Fruit fly (Drosophila melanogaster) whole organism, prepupa: Measurements from ENCODE around the gene CG5961.

Experiments used
- Blimp-1 ChIP-seq: fragments of 200-800 bp; sonication (Bioruptor generic); optimal IDR thresholded peaks from 3 replicates; lab custom pipeline; 2017; ENCODE audit warnings: missing biosample characterization, missing genetic modification characterization, mild to moderate bottlenecking, moderate library complexity, missing genetic modification reagents
- CG11294 ChIP-seq: fragments of 200-800 bp; sonication (Bioruptor generic); IDR thresholded peaks from 2 replicates; pipeline ENCODE4 v1.3.6; 2022; ENCODE audit warnings: missing biosample characterization, missing genetic modification characterization
- CG15336 ChIP-seq: fragments of 200-800 bp; sonication (Bioruptor generic); IDR thresholded peaks from 2 replicates; pipeline ENCODE4 v1.3.6; 2022; ENCODE audit warnings: missing biosample characterization, missing genetic modification characterization
- CG31627 ChIP-seq: fragments of 200-800 bp; sonication (Bioruptor generic); optimal IDR thresholded peaks from 3 replicates; lab custom pipeline; 2016; ENCODE audit warnings: missing biosample characterization, missing genetic modification characterization
- CG32006 ChIP-seq: fragments of 200-800 bp; sonication (Bioruptor generic); optimal IDR thresholded peaks from 3 replicates; lab custom pipeline; 2017; ENCODE audit warnings: missing biosample characterization, mild to moderate bottlenecking, missing genetic modification characterization
- CG34406 ChIP-seq: fragments of 200-800 bp; sonication (Bioruptor generic); optimal IDR thresholded peaks from 3 replicates; lab custom pipeline; 2016; ENCODE audit warnings: missing biosample characterization, missing genetic modification characterization
- CG3919 ChIP-seq: fragments of 200-800 bp; sonication (Bioruptor generic); optimal IDR thresholded peaks from 3 replicates; lab custom pipeline; 2016; ENCODE audit warnings: missing biosample characterization, missing genetic modification characterization
- CG4318 ChIP-seq: fragments of 200-800 bp; sonication (Bioruptor generic); optimal IDR thresholded peaks from 3 replicates; lab custom pipeline; 2017; ENCODE audit warnings: missing biosample characterization, mild to moderate bottlenecking, missing genetic modification characterization
- CG6163 ChIP-seq: fragments of 200-800 bp; sonication (Bioruptor generic); IDR thresholded peaks from 3 replicates; pipeline ENCODE4 v1.3.6; 2022; ENCODE audit warnings: missing biosample characterization, missing genetic modification characterization
- CG6808 ChIP-seq: fragments of 200-800 bp; sonication (Bioruptor generic); optimal IDR thresholded peaks from 3 replicates; lab custom pipeline; 2017; ENCODE audit warnings: missing biosample characterization, missing genetic modification characterization, mild to moderate bottlenecking, moderate library complexity, missing genetic modification reagents
- CG6854 ChIP-seq: fragments of 200-800 bp; sonication (Bioruptor generic); optimal IDR thresholded peaks from 2 replicates; lab custom pipeline; 2017; ENCODE audit warnings: missing biosample characterization, mild to moderate bottlenecking, missing genetic modification characterization
- CG9139 ChIP-seq: fragments of 200-800 bp; sonication (Bioruptor generic); optimal IDR thresholded peaks from 3 replicates; lab custom pipeline; 2017; ENCODE audit warnings: missing biosample characterization, mild to moderate bottlenecking, missing genetic modification characterization
- Eip78C ChIP-seq: fragments of 200-800 bp; sonication (Bioruptor generic); peaks from one replicate; lab custom pipeline; 2016; ENCODE audit warnings: missing biosample characterization, missing genetic modification characterization
- Eip93F ChIP-seq: fragments of 200-800 bp; sonication (Bioruptor generic); optimal IDR thresholded peaks from 2 replicates; lab custom pipeline; 2016; ENCODE audit warnings: missing biosample characterization, mild to moderate bottlenecking, missing genetic modification characterization
- Ets21C ChIP-seq: fragments of 200-800 bp; sonication (Bioruptor generic); optimal IDR thresholded peaks from 3 replicates; lab custom pipeline; 2016; ENCODE audit warnings: missing biosample characterization, missing genetic modification characterization
- Gug ChIP-seq: fragments of 200-800 bp; sonication (Bioruptor generic); IDR thresholded peaks from 2 replicates; pipeline ENCODE4 v1.3.6; 2022; ENCODE audit warnings: missing biosample characterization, missing genetic modification characterization
- Hr38 ChIP-seq: sonication (Bioruptor generic); optimal IDR thresholded peaks from 2 replicates; lab custom pipeline; 2016; ENCODE audit warnings: missing biosample characterization, missing genetic modification characterization
- Hr39 ChIP-seq: fragments of 200-800 bp; sonication (Bioruptor generic); optimal IDR thresholded peaks from 2 replicates; lab custom pipeline; 2016; ENCODE audit warnings: missing biosample characterization, missing genetic modification characterization
- Hr4 ChIP-seq: fragments of 200-800 bp; sonication (Bioruptor generic); optimal IDR thresholded peaks from 3 replicates; lab custom pipeline; 2016; ENCODE audit warnings: missing biosample characterization, missing genetic modification characterization
- Lpt ChIP-seq: fragments of 200-800 bp; sonication (Bioruptor generic); optimal IDR thresholded peaks from 3 replicates; lab custom pipeline; 2016; ENCODE audit warnings: missing biosample characterization, missing genetic modification characterization
- Met ChIP-seq: fragments of 200-800 bp; sonication (Bioruptor generic); optimal IDR thresholded peaks from 3 replicates; lab custom pipeline; 2016; ENCODE audit warnings: missing biosample characterization, missing genetic modification characterization
- Smox ChIP-seq: fragments of 200-800 bp; sonication (Bioruptor generic); optimal IDR thresholded peaks from 3 replicates; lab custom pipeline; 2016; ENCODE audit warnings: missing biosample characterization, missing genetic modification characterization
- Sox102F ChIP-seq: fragments of 200-800 bp; sonication (Bioruptor generic); optimal IDR thresholded peaks from 2 replicates; lab custom pipeline; 2016; ENCODE audit warnings: missing biosample characterization, mild to moderate bottlenecking, missing genetic modification characterization
- Sox14 ChIP-seq: fragments of 200-800 bp; sonication (Bioruptor generic); optimal IDR thresholded peaks from 3 replicates; lab custom pipeline; 2016; ENCODE audit warnings: missing biosample characterization, missing genetic modification characterization
- Sox15 ChIP-seq: fragments of 200-800 bp; sonication (Bioruptor generic); optimal IDR thresholded peaks from 3 replicates; lab custom pipeline; 2016; ENCODE audit warnings: missing biosample characterization, missing genetic modification characterization
- acj6 ChIP-seq: fragments of 200-800 bp; sonication (Bioruptor generic); optimal IDR thresholded peaks from 3 replicates; lab custom pipeline; 2016; ENCODE audit warnings: missing biosample characterization, missing genetic modification characterization
- cyc ChIP-seq: fragments of 200-800 bp; sonication (Bioruptor generic); optimal IDR thresholded peaks from 3 replicates; lab custom pipeline; 2016; ENCODE audit warnings: missing biosample characterization, missing genetic modification characterization
- dsx ChIP-seq: fragments of 200-800 bp; optimal IDR thresholded peaks from 3 replicates; lab custom pipeline; 2019; ENCODE audit warnings: missing biosample characterization, mild to moderate bottlenecking, missing genetic modification characterization, moderate library complexity; ENCODE audit not compliant: poor library complexity, severe bottlenecking
- eg ChIP-seq: fragments of 200-800 bp; sonication (Bioruptor generic); IDR thresholded peaks from 3 replicates; pipeline ENCODE4 v1.3.6; 2022; ENCODE audit warnings: missing biosample characterization, missing genetic modification characterization
- fd59A ChIP-seq: fragments of 200-800 bp; sonication (Bioruptor generic); optimal IDR thresholded peaks from 2 replicates; lab custom pipeline; 2017; ENCODE audit warnings: missing biosample characterization, mild to moderate bottlenecking, missing genetic modification characterization, missing genetic modification reagents
- fd85E ChIP-seq: fragments of 200-800 bp; sonication (Bioruptor generic); optimal IDR thresholded peaks from 3 replicates; lab custom pipeline; 2016; ENCODE audit warnings: missing biosample characterization, missing genetic modification characterization
- fkh ChIP-seq: fragments of 200-800 bp; sonication (Bioruptor generic); optimal IDR thresholded peaks from 3 replicates; lab custom pipeline; 2017; ENCODE audit warnings: missing biosample characterization, mild to moderate bottlenecking, missing genetic modification characterization, moderate library complexity
- lz ChIP-seq: fragments of 200-800 bp; sonication (Bioruptor generic); optimal IDR thresholded peaks from 3 replicates; lab custom pipeline; 2016; ENCODE audit warnings: missing biosample characterization, missing genetic modification characterization
- pdm3 ChIP-seq: fragments of 200-800 bp; sonication (Bioruptor generic); optimal IDR thresholded peaks from 3 replicates; lab custom pipeline; 2016; ENCODE audit warnings: missing biosample characterization, missing genetic modification characterization
- salr ChIP-seq, 2 experiments: fragments of 200-800 bp; sonication (Bioruptor generic); optimal IDR thresholded peaks; 3 replicates each; lab custom pipeline; 2016 to 2018; ENCODE audit warnings: missing biosample characterization in 2 of 2, missing genetic modification characterization in 2 of 2, mild to moderate bottlenecking in 1 of 2
- spab ChIP-seq: fragments of 200-800 bp; sonication (Bioruptor generic); optimal IDR thresholded peaks from 2 replicates; lab custom pipeline; 2017; ENCODE audit warnings: missing biosample characterization, mild to moderate bottlenecking, missing genetic modification characterization, missing genetic modification reagents
- ss ChIP-seq, 2 experiments: fragments of 200-800 bp; sonication (Bioruptor generic); optimal IDR thresholded peaks; 2 replicates in 1 of 2; 3 replicates in 1 of 2; lab custom pipeline; 2017 to 2018; ENCODE audit warnings: mild to moderate bottlenecking in 2 of 2, missing biosample characterization in 2 of 2, missing genetic modification characterization in 2 of 2, moderate library complexity in 1 of 2
- topi ChIP-seq: fragments of 200-800 bp; sonication (Bioruptor generic); optimal IDR thresholded peaks from 3 replicates; lab custom pipeline; 2016; ENCODE audit warnings: missing biosample characterization, missing genetic modification characterization
- vri ChIP-seq: fragments of 200-800 bp; sonication (Bioruptor generic); optimal IDR thresholded peaks from 3 replicates; lab custom pipeline; 2016; ENCODE audit warnings: missing biosample characterization, mild to moderate bottlenecking, missing genetic modification characterization

Gene CG5961

DNA sequence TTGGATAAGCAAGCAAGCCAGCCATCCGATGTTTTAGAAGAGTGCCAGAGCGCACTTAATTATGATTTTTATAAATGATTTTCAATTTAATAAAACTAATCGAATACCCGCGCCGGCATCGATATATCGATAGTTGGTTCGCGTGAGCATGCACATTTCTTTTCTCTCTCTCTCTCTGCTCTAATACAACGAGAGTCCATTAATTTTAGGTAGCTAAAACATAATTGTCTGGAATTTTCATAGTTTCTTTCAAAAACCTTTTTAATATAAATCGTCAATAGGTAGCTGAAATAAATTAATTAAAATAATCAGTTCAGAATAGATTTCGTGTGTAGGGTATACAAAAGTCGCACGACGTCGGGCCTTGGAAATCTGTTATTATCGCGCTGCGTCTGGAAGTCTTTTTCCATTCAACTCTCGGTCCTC is 11.2 kb downstream of the CG5961 start, which contains the start of gene CG18549 (continued):
- TF ChIP-seq fd59A (GFP tag; lab: Kevin White, UChicago): peak; percentile 100
- TF ChIP-seq Hr38 (GFP tag; lab: Kevin White, UChicago): peak; percentile 97
- TF ChIP-seq salr (GFP tag; optimal IDR thresholded peaks at IDR 0.05; lab: Kevin White, UChicago): peak; percentile 99 to 100
- TF ChIP-seq CG3919: peak; percentile 100
- peak; percentile 99 for TF ChIP-seq Sox15 (GFP tag; lab: Kevin White, UChicago)
- TF ChIP-seq cyc (GFP tag; lab: Kevin White, UChicago): peak; percentile 100
- peak; percentile 98 for TF ChIP-seq fd85E (GFP tag; lab: Kevin White, UChicago)
- peak; percentile 100 for TF ChIP-seq Smox
- TF ChIP-seq Lpt (GFP tag; lab: Kevin White, UChicago): peak; percentile 100
- peak; percentile 100 for TF ChIP-seq Sox14 (GFP tag; lab: Kevin White, UChicago)
- TF ChIP-seq Met: peak; percentile 100
- peak; percentile 100 for TF ChIP-seq CG34406 (GFP tag; lab: Kevin White, UChicago)
- peak; percentile 100 for TF ChIP-seq CG15336 (GFP tag; lab: Robert Waterston, UW)
- TF ChIP-seq CG6163 (GFP tag; lab: Robert Waterston, UW): peak; percentile 100
- TF ChIP-seq ss (GFP tag; optimal IDR thresholded peaks at IDR 0.05; lab: Kevin White, UChicago): peak; percentile 100
- peak; percentile 99 for TF ChIP-seq Blimp-1 (GFP tag; lab: Kevin White, UChicago)
- TF ChIP-seq Eip93F (GFP tag; lab: Kevin White, UChicago): peak; percentile 100
- TF ChIP-seq dsx (GFP tag; lab: Kevin White, UChicago): peak; percentile 100
- TF ChIP-seq Hr4: peak; percentile 100
- TF ChIP-seq CG4318 (GFP tag; lab: Kevin White, UChicago): peak; percentile 100
- TF ChIP-seq topi (GFP tag; lab: Kevin White, UChicago): peak; percentile 100
- TF ChIP-seq Sox102F (GFP tag; lab: Kevin White, UChicago): peak; percentile 100
- peak; percentile 94 for TF ChIP-seq fkh (GFP tag; lab: Kevin White, UChicago)
- peak; percentile 100 for TF ChIP-seq spab (GFP tag; lab: Kevin White, UChicago)
- peak; percentile 99 for TF ChIP-seq CG6808
- peak; percentile 100 for TF ChIP-seq acj6 (GFP tag; lab: Kevin White, UChicago)
- TF ChIP-seq eg (GFP tag; lab: Robert Waterston, UW): peak; percentile 100
- TF ChIP-seq CG9139: peak; percentile 100
- peak; percentile 100 for TF ChIP-seq CG11294 (GFP tag; lab: Robert Waterston, UW)

DNA sequence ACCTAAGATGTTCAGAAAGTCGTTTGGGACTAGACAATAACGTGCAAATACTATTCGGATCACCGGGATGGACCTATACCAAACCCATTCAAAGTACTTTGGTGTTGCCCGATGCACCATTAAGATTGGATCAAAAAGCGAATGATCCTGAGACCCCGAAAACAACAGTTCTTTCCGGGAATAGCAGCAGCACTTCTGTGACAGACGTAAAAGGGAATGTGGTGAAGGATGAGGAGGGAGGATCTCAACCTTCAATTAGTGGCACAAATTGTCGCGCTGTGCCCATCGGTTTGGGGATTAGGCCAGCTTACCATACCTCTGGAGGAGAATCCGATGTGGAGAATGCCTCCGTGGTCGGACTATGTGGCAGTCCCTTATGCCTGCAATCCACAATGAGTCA is 11.8 kb downstream of the CG5961 start:
- no peak for TF ChIP-seq Met
- TF ChIP-seq Eip78C (GFP tag; lab: Kevin White, UChicago): no peak
- no peak for TF ChIP-seq Sox14 (GFP tag; lab: Kevin White, UChicago)
- TF ChIP-seq Hr39 (GFP tag; lab: Kevin White, UChicago): no peak
- TF ChIP-seq CG6163 (GFP tag; lab: Robert Waterston, UW): no peak
- TF ChIP-seq CG11294 (GFP tag; lab: Robert Waterston, UW): no peak
- no peak for TF ChIP-seq Sox102F (GFP tag; lab: Kevin White, UChicago)
- no peak for TF ChIP-seq Eip93F (GFP tag; lab: Kevin White, UChicago)
- no peak for TF ChIP-seq Lpt (GFP tag; lab: Kevin White, UChicago)
- no peak for TF ChIP-seq vri (GFP tag; lab: Kevin White, UChicago)
- TF ChIP-seq topi (GFP tag; lab: Kevin White, UChicago): no peak
- no peak for TF ChIP-seq CG6854 (GFP tag; lab: Kevin White, UChicago)
- no peak for TF ChIP-seq CG3919
- TF ChIP-seq lz: no peak
- TF ChIP-seq CG31627 (GFP tag; lab: Kevin White, UChicago): no peak
- no peak for TF ChIP-seq fd85E (GFP tag; lab: Kevin White, UChicago)
- TF ChIP-seq, all 60 proteins: peak for 0

DNA sequence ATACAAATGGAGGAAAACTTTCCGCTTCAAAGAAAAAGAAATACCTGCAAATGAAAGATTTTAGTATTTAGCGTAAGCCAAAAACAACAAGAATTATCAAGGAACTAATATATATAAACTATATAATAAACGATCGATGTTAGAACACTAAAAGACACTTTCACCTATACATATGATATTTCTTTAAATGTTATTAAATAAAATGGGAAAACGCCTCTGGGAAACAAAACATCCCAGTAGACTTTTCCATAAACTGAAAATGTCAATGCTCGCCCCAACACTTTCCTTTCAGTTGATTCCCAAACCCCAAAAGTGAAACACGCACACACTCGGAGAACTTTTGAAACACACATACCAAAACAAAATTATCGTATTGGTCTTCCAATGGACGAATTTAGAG is 12.7 kb downstream of the CG5961 start, which contains the start of gene vrs:
TSS of gene vrs (plus strand) at position 301 of the 400 bp plus-strand sequence.
- TF ChIP-seq CG11294 (GFP tag; lab: Robert Waterston, UW) (no peak), Lpt (GFP tag; lab: Kevin White, UChicago) (no peak), Eip78C (GFP tag; lab: Kevin White, UChicago) (no peak), vri (GFP tag; lab: Kevin White, UChicago) (no peak), pdm3 (GFP tag; lab: Kevin White, UChicago) (no peak), lz (no peak), Gug (GFP tag; lab: Robert Waterston, UW) (no peak), cyc (GFP tag; lab: Kevin White, UChicago) (no peak), CG3919 (no peak), Ets21C (GFP tag; lab: Kevin White, UChicago) (no peak), CG32006 (no peak), acj6 (GFP tag; lab: Kevin White, UChicago) (no peak), CG6854 (GFP tag; lab: Kevin White, UChicago) (no peak), Sox15 (GFP tag; lab: Kevin White, UChicago) (no peak)
